1 fruit fly cellular context compared by ENCODE assay signal in genomic region chr3L:20732492-20732891, dm6.
TF ChIP-seq lines count a peak whose summit lies in the region.

No protein-coding gene starts in this region.

TF ChIP-seq in whole organism, prepupa, 60 proteins besides CTCF, POLR2A, EP300 and RAD21 (continued from another document):
- no peak for TF ChIP-seq CG8319 (GFP tag; optimal IDR thresholded peaks at IDR 0.05; lab: Kevin White, UChicago)
- TF ChIP-seq CG15336 (GFP tag; IDR thresholded peaks at IDR 0.05; lab: Robert Waterston, UW) = no peak
- peak; percentile 19 for TF ChIP-seq cyc (GFP tag; optimal IDR thresholded peaks at IDR 0.05; lab: Kevin White, UChicago)
- TF ChIP-seq CG10669 (GFP tag; optimal IDR thresholded peaks at IDR 0.05; lab: Kevin White, UChicago) = no peak
- peak; percentile 7 for TF ChIP-seq CG31627 (GFP tag; optimal IDR thresholded peaks at IDR 0.05; lab: Kevin White, UChicago)
- peak; percentile 22; the same call in 1 of the 3 replicates for TF ChIP-seq CG8119 (GFP tag; IDR thresholded peaks at IDR 0.05; lab: Robert Waterston, UW)
- no peak for TF ChIP-seq OdsH (GFP tag; optimal IDR thresholded peaks at IDR 0.05; lab: Kevin White, UChicago)
- TF ChIP-seq CG10631 (GFP tag; optimal IDR thresholded peaks at IDR 0.05; lab: Kevin White, UChicago) = peak; percentile 1
- no peak for TF ChIP-seq Ets96B (tag; optimal IDR thresholded peaks at IDR 0.05; lab: Kevin White, UChicago)
- TF ChIP-seq Sox14 (GFP tag; optimal IDR thresholded peaks at IDR 0.05; lab: Kevin White, UChicago) = no peak
- TF ChIP-seq CG4318 (GFP tag; optimal IDR thresholded peaks at IDR 0.05; lab: Kevin White, UChicago) = no peak
- TF ChIP-seq CG32006 (GFP tag; optimal IDR thresholded peaks at IDR 0.05; lab: Kevin White, UChicago) = peak; percentile 32
- TF ChIP-seq CG3032 (tag; optimal IDR thresholded peaks at IDR 0.05; lab: Kevin White, UChicago) = no peak
- TF ChIP-seq Eip78C (GFP tag; lab: Kevin White, UChicago) = peak; percentile 52
- TF ChIP-seq Sox15 (GFP tag; optimal IDR thresholded peaks at IDR 0.05; lab: Kevin White, UChicago) = no peak
- no peak for TF ChIP-seq eg (GFP tag; IDR thresholded peaks at IDR 0.05; lab: Robert Waterston, UW)
- no peak for TF ChIP-seq fd85E (GFP tag; optimal IDR thresholded peaks at IDR 0.05; lab: Kevin White, UChicago)
- no peak for TF ChIP-seq fd59A (GFP tag; optimal IDR thresholded peaks at IDR 0.05; lab: Kevin White, UChicago)
- TF ChIP-seq Lpt (GFP tag; optimal IDR thresholded peaks at IDR 0.05; lab: Kevin White, UChicago) = no peak
- TF ChIP-seq CG6808 (GFP tag; optimal IDR thresholded peaks at IDR 0.05; lab: Kevin White, UChicago) = no peak
- no peak for TF ChIP-seq Eip75B (GFP tag; optimal IDR thresholded peaks at IDR 0.05; lab: Kevin White, UChicago)
- no peak for TF ChIP-seq Ets21C (GFP tag; optimal IDR thresholded peaks at IDR 0.05; lab: Kevin White, UChicago)
- no peak for TF ChIP-seq Hr39 (GFP tag; optimal IDR thresholded peaks at IDR 0.05; lab: Kevin White, UChicago)
- TF ChIP-seq Eip93F (GFP tag; optimal IDR thresholded peaks at IDR 0.05; lab: Kevin White, UChicago) = no peak
- TF ChIP-seq svp (GFP tag; lab: Kevin White, UChicago) = no peak
- TF ChIP-seq dac (GFP tag; optimal IDR thresholded peaks at IDR 0.05; lab: Kevin White, UChicago) = no peak
- no peak for TF ChIP-seq CG16779 (tag; optimal IDR thresholded peaks at IDR 0.05; lab: Kevin White, UChicago)
- no peak for TF ChIP-seq spab (GFP tag; optimal IDR thresholded peaks at IDR 0.05; lab: Kevin White, UChicago)
- TF ChIP-seq fkh (GFP tag; optimal IDR thresholded peaks at IDR 0.05; lab: Kevin White, UChicago) = no peak
- TF ChIP-seq Gug (GFP tag; IDR thresholded peaks at IDR 0.05; lab: Robert Waterston, UW) = no peak
- no peak for TF ChIP-seq esn (GFP tag; optimal IDR thresholded peaks at IDR 0.05; lab: Kevin White, UChicago)
- TF ChIP-seq lz (GFP tag; optimal IDR thresholded peaks at IDR 0.05; lab: Kevin White, UChicago) = no peak
- TF ChIP-seq topi (GFP tag; optimal IDR thresholded peaks at IDR 0.05; lab: Kevin White, UChicago) = no peak
- TF ChIP-seq achi (GFP tag; optimal IDR thresholded peaks at IDR 0.05; lab: Kevin White, UChicago) = no peak
